Worm (Caenorhabditis elegans) whole organism, L1 larva: ENCODE measurements around the gene ethe-1.

Experiments used
- C04F5.9 ChIP-seq: sonication (generic microtip); optimal IDR thresholded peaks from 2 replicates; lab custom pipeline; 2016; ENCODE audit warnings: missing genetic modification characterization, missing compliant biosample characterization
- C34B4.2 ChIP-seq: sonication (generic microtip); optimal IDR thresholded peaks from 2 replicates; lab custom pipeline; 2017; ENCODE audit warnings: mild to moderate bottlenecking, missing genetic modification characterization, missing compliant biosample characterization
- F16B12.6 ChIP-seq: fragments of 150-350 bp; optimal IDR thresholded peaks from 2 replicates; lab custom pipeline; 2014; ENCODE audit warnings: missing biosample characterization, missing genetic modification characterization
- aha-1 ChIP-seq: fragments of 150-350 bp; optimal IDR thresholded peaks from 2 replicates; lab custom pipeline; 2014; ENCODE audit warnings: missing biosample characterization, missing genetic modification characterization
- ceh-82 ChIP-seq, 3 experiments: fragments of 150-350 bp in 1 of 3; sonication (generic microtip) in 2 of 3; optimal IDR thresholded peaks; 2 replicates each; lab custom pipeline; 2014 to 2017; ENCODE audit warnings: missing biosample characterization in 3 of 3, missing genetic modification characterization in 3 of 3
- ces-1 ChIP-seq: fragments of 150-350 bp; optimal IDR thresholded peaks from 2 replicates; lab custom pipeline; 2014; ENCODE audit warnings: missing biosample characterization, missing genetic modification reagents, missing genetic modification characterization
- elt-2 ChIP-seq: sonication (generic microtip); optimal IDR thresholded peaks from 2 replicates; lab custom pipeline; 2016; ENCODE audit warnings: missing genetic modification characterization, mild to moderate bottlenecking, inconsistent platforms, missing compliant biosample characterization, missing genetic modification reagents
- fkh-10 ChIP-seq: sonication (generic microtip); optimal IDR thresholded peaks from 2 replicates; lab custom pipeline; 2017; ENCODE audit warnings: missing biosample characterization, missing genetic modification reagents, missing genetic modification characterization
- fkh-4 ChIP-seq: sonication (generic microtip); optimal IDR thresholded peaks from 2 replicates; lab custom pipeline; 2016; ENCODE audit warnings: missing compliant biosample characterization, missing genetic modification characterization, borderline replicate concordance
- hlh-17 ChIP-seq: fragments of 200-800 bp; sonication (Bioruptor generic); optimal IDR thresholded peaks from 2 replicates; lab custom pipeline; 2018; ENCODE audit warnings: missing genetic modification characterization, mild to moderate bottlenecking, missing compliant biosample characterization, moderate library complexity, borderline replicate concordance
- irx-1 ChIP-seq: sonication (generic microtip); optimal IDR thresholded peaks from 2 replicates; lab custom pipeline; 2016; ENCODE audit warnings: missing genetic modification characterization, missing compliant biosample characterization
- lin-13 ChIP-seq: fragments of 150-350 bp; optimal IDR thresholded peaks from 2 replicates; lab custom pipeline; 2014; ENCODE audit warnings: missing biosample characterization, missing genetic modification reagents, missing genetic modification characterization
- lin-35 ChIP-seq, 2 experiments: fragments of 150-350 bp; optimal IDR thresholded peaks; 2 replicates each; lab custom pipeline; 2014; ENCODE audit warnings: missing biosample characterization in 2 of 2, missing genetic modification characterization in 2 of 2, missing genetic modification reagents in 2 of 2
- lsy-2 ChIP-seq, 2 experiments: fragments of 150-350 bp; optimal IDR thresholded peaks; 2 replicates each; lab custom pipeline; 2014; ENCODE audit warnings: missing biosample characterization in 2 of 2, missing genetic modification characterization in 2 of 2
- mef-2 ChIP-seq: fragments of 150-350 bp; optimal IDR thresholded peaks from 2 replicates; lab custom pipeline; 2014; ENCODE audit warnings: missing biosample characterization, missing genetic modification characterization
- mep-1 ChIP-seq: fragments of 150-350 bp; optimal IDR thresholded peaks from 2 replicates; lab custom pipeline; 2014; ENCODE audit warnings: missing biosample characterization, missing genetic modification characterization
- nhr-19 ChIP-seq: fragments of 200-800 bp; sonication (Bioruptor generic); conservative IDR thresholded peaks from 2 replicates; pipeline ENCODE4 v1.3.6; 2022; ENCODE audit warnings: missing genetic modification characterization, missing compliant biosample characterization
- nhr-237 ChIP-seq: fragments of 150-350 bp; optimal IDR thresholded peaks from 2 replicates; lab custom pipeline; 2014; ENCODE audit warnings: missing biosample characterization, missing genetic modification characterization
- nhr-71 ChIP-seq: sonication (generic microtip); optimal IDR thresholded peaks from 2 replicates; lab custom pipeline; 2016; ENCODE audit warnings: mild to moderate bottlenecking, missing genetic modification characterization, moderate library complexity, missing compliant biosample characterization
- nhr-90 ChIP-seq: sonication (generic microtip); optimal IDR thresholded peaks from 2 replicates; lab custom pipeline; 2016; ENCODE audit warnings: mild to moderate bottlenecking, missing genetic modification characterization, missing compliant biosample characterization; ENCODE audit not compliant: poor library complexity
- pag-3 ChIP-seq: sonication (generic microtip); optimal IDR thresholded peaks from 2 replicates; lab custom pipeline; 2017; ENCODE audit warnings: missing genetic modification characterization, mild to moderate bottlenecking, missing compliant biosample characterization, antibody characterized with exemption, borderline replicate concordance; ENCODE audit not compliant: insufficient read depth
- skn-1 ChIP-seq: fragments of 150-350 bp; optimal IDR thresholded peaks from 2 replicates; lab custom pipeline; 2014; ENCODE audit warnings: missing biosample characterization, missing genetic modification characterization
- snu-23 ChIP-seq: sonication (generic microtip); optimal IDR thresholded peaks from 2 replicates; lab custom pipeline; 2016; ENCODE audit warnings: missing genetic modification characterization, missing compliant biosample characterization
- sup-37 ChIP-seq: fragments of 200-800 bp; sonication (Bioruptor generic); optimal IDR thresholded peaks from 2 replicates; lab custom pipeline; 2018; ENCODE audit warnings: mild to moderate bottlenecking, missing genetic modification characterization, missing compliant biosample characterization
- swsn-7 ChIP-seq: sonication (generic microtip); optimal IDR thresholded peaks from 2 replicates; lab custom pipeline; 2016; ENCODE audit warnings: missing genetic modification characterization, missing compliant biosample characterization
- tbx-2 ChIP-seq: sonication (generic microtip); optimal IDR thresholded peaks from 2 replicates; lab custom pipeline; 2016; ENCODE audit warnings: missing genetic modification characterization, missing compliant biosample characterization
- unc-130 ChIP-seq: fragments of 150-350 bp; optimal IDR thresholded peaks from 2 replicates; lab custom pipeline; 2017; ENCODE audit warnings: missing biosample characterization, missing genetic modification characterization, inconsistent platforms
- unc-86 ChIP-seq: sonication (generic microtip); optimal IDR thresholded peaks from 2 replicates; lab custom pipeline; 2016; ENCODE audit warnings: missing genetic modification characterization, missing compliant biosample characterization
- unc-98 ChIP-seq: fragments of 200-800 bp; sonication (Bioruptor generic); IDR thresholded peaks from 2 replicates; pipeline ENCODE4 v1.3.6; 2022; ENCODE audit warnings: missing genetic modification characterization, missing compliant biosample characterization
- vab-15 ChIP-seq: sonication (generic microtip); optimal IDR thresholded peaks from 2 replicates; lab custom pipeline; 2017; ENCODE audit warnings: missing genotype, mild to moderate bottlenecking, missing genetic modification characterization, missing compliant biosample characterization
- zip-4 ChIP-seq: fragments of 200-800 bp; sonication (Bioruptor generic); optimal IDR thresholded peaks from 2 replicates; lab custom pipeline; 2018; ENCODE audit warnings: mild to moderate bottlenecking, missing genetic modification characterization, moderate library complexity, missing compliant biosample characterization

ethe-1 gene

DNA sequence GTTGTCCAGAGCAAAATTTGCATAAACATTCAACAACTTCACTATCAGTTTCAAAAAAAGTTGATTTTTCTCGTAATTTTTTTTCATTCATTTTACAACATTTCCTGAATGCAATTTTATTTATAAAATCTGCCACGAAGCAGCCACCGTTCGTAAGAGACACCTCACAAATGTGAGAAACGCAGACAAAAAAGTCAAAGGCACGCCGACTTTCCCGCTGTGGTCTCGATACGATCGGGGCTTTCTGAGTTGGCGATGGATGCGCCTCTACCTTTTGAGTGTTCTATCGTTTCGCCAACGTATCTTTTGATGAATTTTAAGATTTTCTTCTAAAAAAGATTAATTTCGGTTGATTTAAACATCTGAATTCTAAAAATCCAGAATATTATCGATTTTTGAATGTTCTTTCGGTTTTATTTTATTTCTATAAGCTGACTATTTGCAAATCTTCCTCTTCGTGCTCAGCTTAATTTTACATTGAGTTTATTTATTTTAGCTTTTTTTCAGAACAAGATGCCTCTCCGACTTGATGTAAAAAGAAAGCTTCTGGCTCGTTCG is 49.3 kb downstream of the ethe-1 start, which contains the start of gene copb-2 (continued):
- TF ChIP-seq lin-35 (GFP tag; optimal IDR thresholded peaks at IDR 0.05; lab: Kevin White, UChicago) (peak; percentile 71 to 76), hlh-17 (GFP tag; lab: Kevin White, UChicago) (no peak), ceh-82 (tag; optimal IDR thresholded peaks at IDR 0.05; lab: Kevin White, UChicago) (peak in 2 of 3 experiments; percentile 39 to 57), mep-1 (tag; lab: Kevin White, UChicago) (peak; percentile 82), nhr-237 (tag; lab: Kevin White, UChicago) (no peak), nhr-90 (tag; lab: Kevin White, UChicago) (peak; percentile 25), nhr-71 (tag; lab: Kevin White, UChicago) (peak; percentile 78), lsy-2 (tag; optimal IDR thresholded peaks at IDR 0.05; lab: Kevin White, UChicago) (peak; percentile 71 to 82), snu-23 (GFP tag; lab: Kevin White, UChicago) (peak; percentile 72), F16B12.6 (tag; lab: Kevin White, UChicago) (peak; percentile 42), irx-1 (tag; lab: Kevin White, UChicago) (no peak), unc-86 (tag; lab: Kevin White, UChicago) (peak; percentile 34), lin-13 (peak; percentile 49), C34B4.2 (tag; lab: Kevin White, UChicago) (no peak)

DNA sequence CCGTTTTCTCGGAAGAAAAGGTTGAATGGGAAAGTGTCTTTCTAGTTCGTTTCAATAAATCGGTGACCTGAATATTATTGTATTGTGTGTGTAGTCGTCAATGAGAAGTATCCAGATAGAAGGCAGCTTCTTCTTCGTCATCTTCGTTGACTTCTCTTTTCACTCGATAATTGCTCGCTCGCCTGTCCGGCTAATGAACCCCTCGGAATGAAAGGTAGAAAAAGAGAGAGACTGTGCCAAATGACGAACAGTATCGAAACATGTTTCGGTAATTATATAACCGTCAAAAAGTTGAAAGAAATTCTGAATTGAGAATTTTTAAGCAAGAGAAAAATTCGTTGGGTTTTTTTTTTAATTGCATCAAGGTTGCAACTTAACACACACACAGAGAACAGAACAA is 51.2 kb downstream of the ethe-1 start, which contains the start of gene cutl-17:
Gene cutl-17 (minus strand): TSS at position 101 of the 400 bp plus-strand sequence.
- no peak for TF ChIP-seq snu-23 (GFP tag; lab: Kevin White, UChicago)
- TF ChIP-seq unc-98 (GFP tag; lab: Robert Waterston, UW), result no peak
- no peak for TF ChIP-seq fkh-10 (GFP tag; lab: Kevin White, UChicago)
- no peak for TF ChIP-seq skn-1
- TF ChIP-seq unc-130 (tag; lab: Kevin White, UChicago), result no peak
- no peak for TF ChIP-seq aha-1 (tag; lab: Kevin White, UChicago)
- TF ChIP-seq nhr-19 (GFP tag; lab: Robert Waterston, UW), result no peak
- no peak for TF ChIP-seq sup-37 (GFP tag; lab: Kevin White, UChicago)
- no peak for TF ChIP-seq ces-1 (GFP tag; lab: Kevin White, UChicago)
- no peak for TF ChIP-seq fkh-4 (tag; lab: Kevin White, UChicago)
- no peak for TF ChIP-seq tbx-2 (tag; lab: Kevin White, UChicago)
- TF ChIP-seq elt-2, result no peak
- TF ChIP-seq C04F5.9, result no peak
- no peak for TF ChIP-seq zip-4
- TF ChIP-seq mef-2 (tag; lab: Kevin White, UChicago), result no peak
- TF ChIP-seq pag-3 (tag; lab: Kevin White, UChicago), result no peak
- no peak for TF ChIP-seq swsn-7 (tag; lab: Kevin White, UChicago)
- no peak for TF ChIP-seq vab-15
